Worm (Caenorhabditis elegans) whole organism, L2 larva: Measurements from ENCODE around the gene F18E9.3.

Experiments
- C34F6.9 ChIP-seq: fragments of 150-350 bp; optimal IDR thresholded peaks from 2 replicates; lab custom pipeline; 2014; ENCODE audit warnings: missing biosample characterization, missing genetic modification characterization
- F13H6.1 ChIP-seq: sonication (generic microtip); optimal IDR thresholded peaks from 2 replicates; lab custom pipeline; 2016; ENCODE audit warnings: missing genetic modification characterization, missing compliant biosample characterization
- R02D3.7 ChIP-seq: fragments of 150-350 bp; optimal IDR thresholded peaks from 2 replicates; lab custom pipeline; 2014; ENCODE audit warnings: missing biosample characterization, missing genetic modification characterization
- Y55F3AM.14 ChIP-seq: fragments of 200-800 bp; sonication (Bioruptor generic); optimal IDR thresholded peaks from 2 replicates; lab custom pipeline; 2018; ENCODE audit warnings: mild to moderate bottlenecking, missing genetic modification characterization, missing compliant biosample characterization
- ZK546.5 ChIP-seq: sonication (generic microtip); optimal IDR thresholded peaks from 2 replicates; lab custom pipeline; 2017; ENCODE audit warnings: missing biosample characterization, missing genetic modification characterization
- aly-2 ChIP-seq: fragments of 150-350 bp; optimal IDR thresholded peaks from 2 replicates; lab custom pipeline; 2014; ENCODE audit warnings: missing biosample characterization, missing genetic modification characterization
- ama-1 ChIP-seq: fragments of 150-350 bp; optimal IDR thresholded peaks from 2 replicates; lab custom pipeline; 2018; ENCODE audit warnings: inconsistent platforms
- blmp-1 ChIP-seq: sonication (generic microtip); optimal IDR thresholded peaks from 2 replicates; lab custom pipeline; 2017; ENCODE audit warnings: missing genetic modification characterization, mild to moderate bottlenecking, missing compliant biosample characterization, antibody characterized with exemption, moderate library complexity; ENCODE audit not compliant: insufficient read depth
- ceh-16 ChIP-seq: fragments of 150-350 bp; optimal IDR thresholded peaks from 2 replicates; lab custom pipeline; 2014; ENCODE audit warnings: missing biosample characterization, missing genetic modification characterization
- ceh-82 ChIP-seq: fragments of 150-350 bp; optimal IDR thresholded peaks from 2 replicates; lab custom pipeline; 2014; ENCODE audit warnings: missing biosample characterization, missing genetic modification characterization
- crh-2 ChIP-seq: sonication (generic microtip); optimal IDR thresholded peaks from 2 replicates; lab custom pipeline; 2017; ENCODE audit warnings: missing biosample characterization, missing genetic modification characterization
- dmd-4 ChIP-seq: sonication (generic microtip); optimal IDR thresholded peaks from 2 replicates; lab custom pipeline; 2017; ENCODE audit warnings: missing biosample characterization, missing genetic modification characterization
- egl-27 ChIP-seq: sonication (generic microtip); optimal IDR thresholded peaks from 3 replicates; lab custom pipeline; 2017; ENCODE audit warnings: missing biosample characterization, missing genetic modification reagents, missing genetic modification characterization
- elt-3 ChIP-seq: sonication (generic microtip); optimal IDR thresholded peaks from 2 replicates; lab custom pipeline; 2017; ENCODE audit warnings: missing biosample characterization, missing genetic modification characterization
- fos-1 ChIP-seq: fragments of 150-350 bp; optimal IDR thresholded peaks from 2 replicates; lab custom pipeline; 2014; ENCODE audit warnings: missing biosample characterization, missing genetic modification characterization
- gmeb-1 ChIP-seq: fragments of 150-350 bp; optimal IDR thresholded peaks from 2 replicates; lab custom pipeline; 2014; ENCODE audit warnings: missing biosample characterization, missing genetic modification characterization
- lin-11 ChIP-seq: fragments of 150-350 bp; sonication (generic microtip); optimal IDR thresholded peaks from 2 replicates; lab custom pipeline; 2014; ENCODE audit warnings: missing biosample characterization, missing genetic modification characterization, inconsistent platforms, mixed read lengths
- lin-13 ChIP-seq: fragments of 150-350 bp; optimal IDR thresholded peaks from 2 replicates; lab custom pipeline; 2014; ENCODE audit warnings: missing biosample characterization, missing genetic modification reagents, missing genetic modification characterization
- lsy-2 ChIP-seq, 2 experiments: fragments of 150-350 bp in 1 of 2; sonication (generic microtip) in 1 of 2; optimal IDR thresholded peaks; 2 replicates each; lab custom pipeline; 2014 to 2017; ENCODE audit warnings: missing biosample characterization in 2 of 2, missing genetic modification characterization in 2 of 2
- mab-5 ChIP-seq: fragments of 150-350 bp; optimal IDR thresholded peaks from 2 replicates; lab custom pipeline; 2014; ENCODE audit warnings: missing biosample characterization, missing genetic modification characterization
- mbf-1 ChIP-seq: sonication (generic microtip); optimal IDR thresholded peaks from 2 replicates; lab custom pipeline; 2017; ENCODE audit warnings: missing biosample characterization, missing genetic modification characterization
- mdl-1 ChIP-seq, 2 experiments: fragments of 150-350 bp in 1 of 2; sonication (generic microtip) in 1 of 2; optimal IDR thresholded peaks; 2 replicates each; lab custom pipeline; 2017; ENCODE audit warnings: missing biosample characterization in 2 of 2, missing genetic modification characterization in 2 of 2
- nhr-11 ChIP-seq: fragments of 150-350 bp; optimal IDR thresholded peaks from 2 replicates; lab custom pipeline; 2014; ENCODE audit warnings: missing biosample characterization, missing genetic modification characterization
- nhr-12 ChIP-seq: fragments of 150-350 bp; optimal IDR thresholded peaks from 2 replicates; lab custom pipeline; 2014; ENCODE audit warnings: missing biosample characterization, missing genetic modification characterization
- nhr-129 ChIP-seq: fragments of 150-350 bp; optimal IDR thresholded peaks from 2 replicates; lab custom pipeline; 2014; ENCODE audit warnings: missing biosample characterization, missing genetic modification characterization
- nhr-21 ChIP-seq: fragments of 150-350 bp; optimal IDR thresholded peaks from 2 replicates; lab custom pipeline; 2014; ENCODE audit warnings: missing biosample characterization, missing genetic modification characterization
- nhr-23 ChIP-seq: fragments of 150-350 bp; optimal IDR thresholded peaks from 2 replicates; lab custom pipeline; 2014; ENCODE audit warnings: missing biosample characterization, missing genetic modification reagents, missing genetic modification characterization
- nhr-237 ChIP-seq: fragments of 150-350 bp; optimal IDR thresholded peaks from 2 replicates; lab custom pipeline; 2014; ENCODE audit warnings: missing biosample characterization, missing genetic modification characterization
- nhr-25 ChIP-seq: fragments of 150-350 bp; sonication (generic microtip); optimal IDR thresholded peaks from 3 replicates; lab custom pipeline; 2014; ENCODE audit warnings: missing biosample characterization, missing genetic modification characterization
- nhr-6 ChIP-seq: fragments of 150-350 bp; optimal IDR thresholded peaks from 2 replicates; lab custom pipeline; 2014; ENCODE audit warnings: missing biosample characterization, missing genetic modification characterization
- nhr-77 ChIP-seq: fragments of 150-350 bp; optimal IDR thresholded peaks from 2 replicates; lab custom pipeline; 2014; ENCODE audit warnings: missing biosample characterization, missing genetic modification characterization
- peb-1 ChIP-seq: fragments of 150-350 bp; optimal IDR thresholded peaks from 2 replicates; lab custom pipeline; 2014; ENCODE audit warnings: missing biosample characterization, missing genetic modification characterization
- sem-4 ChIP-seq: fragments of 150-350 bp; optimal IDR thresholded peaks from 2 replicates; lab custom pipeline; 2014; ENCODE audit warnings: missing biosample characterization, missing genetic modification reagents, missing genetic modification characterization
- skn-1 ChIP-seq: sonication (generic microtip); optimal IDR thresholded peaks from 2 replicates; lab custom pipeline; 2017; ENCODE audit warnings: missing biosample characterization, missing genetic modification characterization
- sma-3 ChIP-seq: sonication (generic microtip); optimal IDR thresholded peaks from 2 replicates; lab custom pipeline; 2016; ENCODE audit warnings: missing genetic modification reagents, missing genetic modification characterization, missing compliant biosample characterization
- sma-9 ChIP-seq, 2 experiments: fragments of 150-350 bp in 1 of 2; sonication (generic microtip) in 1 of 2; optimal IDR thresholded peaks; 2 replicates each; lab custom pipeline; 2014 to 2016; ENCODE audit warnings: missing genetic modification characterization in 2 of 2, mild to moderate bottlenecking in 1 of 2, missing biosample characterization in 1 of 2, missing compliant biosample characterization in 1 of 2, missing genetic modification reagents in 1 of 2, moderate library complexity in 1 of 2
- snpc-4 ChIP-seq: fragments of 150-350 bp; optimal IDR thresholded peaks from 2 replicates; lab custom pipeline; 2014; ENCODE audit warnings: missing biosample characterization, missing genetic modification characterization
- unc-55 ChIP-seq: fragments of 150-350 bp; sonication (generic microtip); optimal IDR thresholded peaks from 3 replicates; lab custom pipeline; 2014; ENCODE audit warnings: missing biosample characterization, missing genetic modification reagents, missing genetic modification characterization
- unc-62 ChIP-seq: fragments of 150-350 bp; optimal IDR thresholded peaks from 2 replicates; lab custom pipeline; 2014; ENCODE audit warnings: missing biosample characterization, missing genetic modification reagents, missing genetic modification characterization
- zag-1 ChIP-seq: fragments of 150-350 bp; optimal IDR thresholded peaks from 2 replicates; lab custom pipeline; 2014; ENCODE audit warnings: missing biosample characterization, missing genetic modification characterization
- ztf-11 ChIP-seq: sonication (generic microtip); optimal IDR thresholded peaks from 2 replicates; lab custom pipeline; 2017; ENCODE audit warnings: missing biosample characterization, missing genetic modification characterization

F18E9.3 gene

ce11 chrX:8545971-8546442 lies 39.9 kb upstream of the F18E9.3 start, which contains the start of gene sdha-1 (continued):
- TF ChIP-seq nhr-129 (tag; lab: Kevin White, UChicago), result peak; percentile 98
- TF ChIP-seq aly-2 (tag; lab: Kevin White, UChicago), result no peak
- peak; percentile 44 to 88 for TF ChIP-seq lsy-2 (tag; optimal IDR thresholded peaks at IDR 0.05; lab: Kevin White, UChicago)
- TF ChIP-seq peb-1 (tag; lab: Kevin White, UChicago), result no peak
- TF ChIP-seq unc-62, result no peak
- TF ChIP-seq nhr-237, result no peak
- peak; percentile 90 for TF ChIP-seq fos-1 (tag; lab: Kevin White, UChicago)
- peak; percentile 86 for TF ChIP-seq unc-55 (GFP tag; lab: Kevin White, UChicago)
- TF ChIP-seq ceh-82 (tag; lab: Kevin White, UChicago), result no peak
- TF ChIP-seq gmeb-1, result peak; percentile 82
- TF ChIP-seq lin-11, result peak; percentile 62

ce11 chrX:8549026-8549425 lies 36.9 kb upstream of the F18E9.3 start, which contains the start of gene D2021.4:
Gene D2021.4, minus strand, starts transcription at chrX:8549073.
- TF ChIP-seq sma-9 (GFP tag; optimal IDR thresholded peaks at IDR 0.05; lab: Kevin White, UChicago), result peak; percentile 24
- TF ChIP-seq sma-9 (tag; optimal IDR thresholded peaks at IDR 0.05; lab: Kevin White, UChicago), result no peak
- peak; percentile 52 for TF ChIP-seq crh-2 (tag; lab: Kevin White, UChicago)
- TF ChIP-seq peb-1 (tag; lab: Kevin White, UChicago), result no peak
- TF ChIP-seq fos-1 (tag; lab: Kevin White, UChicago), result peak; percentile 34
- TF ChIP-seq nhr-23, result no peak
- TF ChIP-seq F13H6.1 (tag; lab: Kevin White, UChicago), result peak; percentile 46
- TF ChIP-seq C34F6.9 (tag; lab: Kevin White, UChicago), result no peak

- TF ChIP-seq C34F6.9 (tag; lab: Kevin White, UChicago), result peak; percentile 68
- TF ChIP-seq egl-27 (tag; lab: Kevin White, UChicago), result peak; percentile 40
- TF ChIP-seq gmeb-1, result peak; percentile 47
- TF ChIP-seq ZK546.5, result no peak
- TF ChIP-seq ceh-16 (tag; lab: Kevin White, UChicago), result peak; percentile 77
- TF ChIP-seq ama-1 (lab: Kevin White, UChicago), result no peak
- no peak for TF ChIP-seq unc-62
- TF ChIP-seq elt-3 (tag; lab: Kevin White, UChicago), result no peak
- peak; percentile 94 for TF ChIP-seq blmp-1
- TF ChIP-seq crh-2 (tag; lab: Kevin White, UChicago), result peak; percentile 80
- TF ChIP-seq lin-13 (GFP tag; lab: Kevin White, UChicago), result peak; percentile 41
- peak; percentile 49 to 88 for TF ChIP-seq mdl-1 (tag; optimal IDR thresholded peaks at IDR 0.05; lab: Kevin White, UChicago)
- peak; percentile 72 for TF ChIP-seq nhr-129 (tag; lab: Kevin White, UChicago)
- peak; percentile 66 for TF ChIP-seq fos-1 (tag; lab: Kevin White, UChicago)
- TF ChIP-seq nhr-21 (tag; lab: Kevin White, UChicago), result peak; percentile 66
- no peak for TF ChIP-seq Y55F3AM.14 (GFP tag; lab: Kevin White, UChicago)
- peak; percentile 64 for TF ChIP-seq F13H6.1 (tag; lab: Kevin White, UChicago)
- TF ChIP-seq mbf-1 (tag; lab: Kevin White, UChicago), result no peak
- peak; percentile 41 for TF ChIP-seq sem-4 (tag; lab: Kevin White, UChicago)
- TF ChIP-seq nhr-6, result peak; percentile 73
- peak; percentile 82 for TF ChIP-seq sma-9 (GFP tag; optimal IDR thresholded peaks at IDR 0.05; lab: Kevin White, UChicago)
- TF ChIP-seq sma-9 (tag; optimal IDR thresholded peaks at IDR 0.05; lab: Kevin White, UChicago), result no peak
- TF ChIP-seq sma-3 (GFP tag; lab: Kevin White, UChicago), result peak; percentile 70
- peak; percentile 95 for TF ChIP-seq nhr-25
- peak in 1 of 2 experiments; percentile 40 for TF ChIP-seq lsy-2 (tag; optimal IDR thresholded peaks at IDR 0.05; lab: Kevin White, UChicago)
- no peak for TF ChIP-seq nhr-237
Observed at ce11 chrX:8550099-8550498, 35.8 kb upstream of the F18E9.3 start.

- TF ChIP-seq nhr-25, result no peak
- no peak for TF ChIP-seq elt-3 (tag; lab: Kevin White, UChicago)
- no peak for TF ChIP-seq mab-5 (tag; lab: Kevin White, UChicago)
- no peak for TF ChIP-seq nhr-23
- no peak for TF ChIP-seq ama-1 (lab: Kevin White, UChicago)
- TF ChIP-seq Y55F3AM.14 (GFP tag; lab: Kevin White, UChicago), result no peak
- TF ChIP-seq sma-3 (GFP tag; lab: Kevin White, UChicago), result no peak
- TF ChIP-seq nhr-77 (tag; lab: Kevin White, UChicago), result no peak
- peak; percentile 46 for TF ChIP-seq crh-2 (tag; lab: Kevin White, UChicago)
- TF ChIP-seq lin-13 (GFP tag; lab: Kevin White, UChicago), result peak; percentile 42
- no peak for TF ChIP-seq nhr-12 (tag; lab: Kevin White, UChicago)
- peak; percentile 66 for TF ChIP-seq zag-1
- TF ChIP-seq R02D3.7 (tag; lab: Kevin White, UChicago), result no peak
- TF ChIP-seq ceh-16 (tag; lab: Kevin White, UChicago), result no peak
- TF ChIP-seq lin-11, result peak; percentile 64
- peak; percentile 52 for TF ChIP-seq F13H6.1 (tag; lab: Kevin White, UChicago)
- TF ChIP-seq mbf-1 (tag; lab: Kevin White, UChicago), result no peak
- TF ChIP-seq lsy-2 (tag; optimal IDR thresholded peaks at IDR 0.05; lab: Kevin White, UChicago), result peak in 1 of 2 experiments; percentile 49
- TF ChIP-seq peb-1 (tag; lab: Kevin White, UChicago), result no peak
- no peak for TF ChIP-seq ztf-11 (tag; lab: Kevin White, UChicago)
- no peak for TF ChIP-seq dmd-4 (tag; lab: Kevin White, UChicago)
- TF ChIP-seq nhr-129 (tag; lab: Kevin White, UChicago), result peak; percentile 76
- TF ChIP-seq skn-1 (tag; lab: Kevin White, UChicago), result no peak
- no peak for TF ChIP-seq nhr-21 (tag; lab: Kevin White, UChicago)
- TF ChIP-seq aly-2 (tag; lab: Kevin White, UChicago), result no peak
- no peak for TF ChIP-seq nhr-11 (tag; lab: Kevin White, UChicago)
- TF ChIP-seq ceh-82 (tag; lab: Kevin White, UChicago), result no peak
- TF ChIP-seq snpc-4, result peak; percentile 28
- TF ChIP-seq gmeb-1, result no peak
- TF ChIP-seq nhr-237, result no peak
Observed at ce11 chrX:8551687-8552327, 34.1 kb upstream of the F18E9.3 start, which contains the start of gene dhhc-14. Gene dhhc-14, plus strand, starts transcription at chrX:8552277.
